Fruit fly (Drosophila melanogaster): ENCODE data around the gene tnc.

Gene tnc

dm6 chr3R:24983537-24984501 is at the start of gene tnc (continued):
- TF ChIP-seq Kr (GFP tag; optimal IDR thresholded peaks at IDR 0.05): no peak
- TF ChIP-seq CG18599 (GFP tag; optimal IDR thresholded peaks at IDR 0.05): peak; percentile 85
- no peak for TF ChIP-seq Med (GFP tag)
- 0 out of 2 replicates have a peak, but pooled peaks have one; percentile 57 for TF ChIP-seq CG6689 (GFP tag; IDR thresholded peaks at IDR 0.05)
- peak; percentile 42 for TF ChIP-seq Nf-YC (tag; optimal IDR thresholded peaks at IDR 0.05)
- TF ChIP-seq BEAF-32 (GFP tag; optimal IDR thresholded peaks at IDR 0.05): no peak
- TF ChIP-seq CG13287 (GFP tag; IDR thresholded peaks at IDR 0.05; ENCODE audit: partially characterized antibody): no peak
- no peak for TF ChIP-seq pum (GFP tag; optimal IDR thresholded peaks at IDR 0.05)
- TF ChIP-seq disco-r (GFP tag; optimal IDR thresholded peaks at IDR 0.05): no peak
- no peak for TF ChIP-seq tx (GFP tag; optimal IDR thresholded peaks at IDR 0.05)
- no peak for TF ChIP-seq cas (GFP tag; IDR thresholded peaks at IDR 0.05)
- no peak for TF ChIP-seq grn (GFP tag; optimal IDR thresholded peaks at IDR 0.05)
- no peak; the same call in 1 of the 2 replicates for TF ChIP-seq CG10366 (GFP tag; IDR thresholded peaks at IDR 0.05)
- peak; percentile 47 for TF ChIP-seq tio (GFP tag; optimal IDR thresholded peaks at IDR 0.05)
- TF ChIP-seq Fer3 (tag; optimal IDR thresholded peaks at IDR 0.05): peak; percentile 51
- no peak for TF ChIP-seq sens (GFP tag)
- TF ChIP-seq Rfx (GFP tag; IDR thresholded peaks at IDR 0.05): peak; percentile 30; the same call in 1 of the 2 replicates
- TF ChIP-seq CG4424 (GFP tag; optimal IDR thresholded peaks at IDR 0.05): peak; percentile 25
- no peak for TF ChIP-seq usp (GFP tag; optimal IDR thresholded peaks at IDR 0.05)
- peak; percentile 21; the same call in 1 of the 2 replicates for TF ChIP-seq onecut (GFP tag; IDR thresholded peaks at IDR 0.05)
- TF ChIP-seq sisA (GFP tag; IDR thresholded peaks at IDR 0.05): peak; percentile 44
- peak; percentile 36; the same call in 1 of the 2 replicates for TF ChIP-seq stc (GFP tag; IDR thresholded peaks at IDR 0.05)
- TF ChIP-seq Stat92E (GFP tag; optimal IDR thresholded peaks at IDR 0.05): no peak
- TF ChIP-seq Dek (tag; optimal IDR thresholded peaks at IDR 0.05): peak; percentile 51
- TF ChIP-seq Dp (GFP tag; optimal IDR thresholded peaks at IDR 0.05): no peak
- no peak for TF ChIP-seq E2f2 (GFP tag; IDR thresholded peaks at IDR 0.05)
- TF ChIP-seq CG8388 (GFP tag; optimal IDR thresholded peaks at IDR 0.05): peak; percentile 55
- TF ChIP-seq lov (optimal IDR thresholded peaks at IDR 0.05): no peak
- no peak for TF ChIP-seq lov (GFP tag; IDR thresholded peaks at IDR 0.05)
- TF ChIP-seq Elba2 (GFP tag; optimal IDR thresholded peaks at IDR 0.05): no peak
- TF ChIP-seq Dip3 (GFP tag; optimal IDR thresholded peaks at IDR 0.05): no peak
- TF ChIP-seq Hmr (GFP tag; optimal IDR thresholded peaks at IDR 0.05): peak; percentile 78
- no peak for TF ChIP-seq CG17802 (tag; optimal IDR thresholded peaks at IDR 0.05)
- no peak for TF ChIP-seq pnt (GFP tag; optimal IDR thresholded peaks at IDR 0.05)
- no peak for TF ChIP-seq shn (GFP tag; optimal IDR thresholded peaks at IDR 0.05)
- TF ChIP-seq CG4707 (GFP tag; optimal IDR thresholded peaks at IDR 0.05): no peak
- TF ChIP-seq HLH4C (GFP tag; IDR thresholded peaks at IDR 0.05; ENCODE audit: partially characterized antibody): no peak
- TF ChIP-seq Spps (tag; optimal IDR thresholded peaks at IDR 0.05): no peak
- no peak for TF ChIP-seq Adf1 (GFP tag; IDR thresholded peaks at IDR 0.05)
- no peak for TF ChIP-seq knrl (GFP tag; IDR thresholded peaks at IDR 0.05; ENCODE audit: partially characterized antibody)
- TF ChIP-seq ken (GFP tag; IDR thresholded peaks at IDR 0.05): no peak
- TF ChIP-seq fd96Cb (tag; optimal IDR thresholded peaks at IDR 0.05): peak; percentile 60
- no peak for TF ChIP-seq Lhr (GFP tag; optimal IDR thresholded peaks at IDR 0.05)
- TF ChIP-seq sna (GFP tag; IDR thresholded peaks at IDR 0.05; ENCODE audit: partially characterized antibody): no peak
- TF ChIP-seq Dll (GFP tag; IDR thresholded peaks at IDR 0.05; ENCODE audit: partially characterized antibody): no peak
- TF ChIP-seq caup (GFP tag; optimal IDR thresholded peaks at IDR 0.05; ENCODE audit: severe bottlenecking): peak; percentile 44
- 0 out of 2 replicates have a peak, but pooled peaks have one; percentile 10 for TF ChIP-seq CG4730 (GFP tag; IDR thresholded peaks at IDR 0.05)
- peak; percentile 25; the same call in 1 of the 3 replicates for TF ChIP-seq jigr1 (GFP tag; IDR thresholded peaks at IDR 0.05)
